Fruit fly (Drosophila melanogaster): ENCODE results near the gene beta-PheRS.

Gene beta-PheRS

dm6 chr3R:24264414-24265363 lies 12.2 kb upstream of the beta-PheRS start:
- no peak for TF ChIP-seq jim (GFP tag; optimal IDR thresholded peaks at IDR 0.05)
- no peak for TF ChIP-seq pan (optimal IDR thresholded peaks at IDR 0.05)
- peak; percentile 13 for TF ChIP-seq brk (GFP tag; optimal IDR thresholded peaks at IDR 0.05)
- TF ChIP-seq Hnf4 (GFP tag; optimal IDR thresholded peaks at IDR 0.05) = no peak
- no peak for TF ChIP-seq Abd-B (GFP tag; optimal IDR thresholded peaks at IDR 0.05)
- no peak for TF ChIP-seq ey (GFP tag; optimal IDR thresholded peaks at IDR 0.05)
- TF ChIP-seq br (GFP tag; optimal IDR thresholded peaks at IDR 0.05) = no peak
- TF ChIP-seq woc (GFP tag; optimal IDR thresholded peaks at IDR 0.05) = no peak
- no peak for TF ChIP-seq Dfd (GFP tag; optimal IDR thresholded peaks at IDR 0.05)
- no peak for TF ChIP-seq GATAd (GFP tag; optimal IDR thresholded peaks at IDR 0.05)
- no peak for TF ChIP-seq foxo (GFP tag; optimal IDR thresholded peaks at IDR 0.05)
- TF ChIP-seq OdsH (GFP tag; optimal IDR thresholded peaks at IDR 0.05) = peak; percentile 6
- no peak for TF ChIP-seq dsf (GFP tag; optimal IDR thresholded peaks at IDR 0.05; ENCODE audit: borderline replicate concordance)
- TF ChIP-seq Rel (GFP tag; optimal IDR thresholded peaks at IDR 0.05) = no peak
- TF ChIP-seq Rel (tag; optimal IDR thresholded peaks at IDR 0.05) = peak; percentile 95
- TF ChIP-seq Vsx2 (GFP tag; optimal IDR thresholded peaks at IDR 0.05; ENCODE audit: partially characterized antibody) = peak; percentile 6
- TF ChIP-seq dmrt93B (GFP tag; optimal IDR thresholded peaks at IDR 0.05) = no peak
- TF ChIP-seq lola (GFP tag; optimal IDR thresholded peaks at IDR 0.05) = no peak
- TF ChIP-seq fru (GFP tag; optimal IDR thresholded peaks at IDR 0.05) = no peak
- no peak for TF ChIP-seq Myc (optimal IDR thresholded peaks at IDR 0.05)
- no peak for TF ChIP-seq Dif (GFP tag; optimal IDR thresholded peaks at IDR 0.05; ENCODE audit: partially characterized antibody)
- TF ChIP-seq rgr (GFP tag; optimal IDR thresholded peaks at IDR 0.05) = no peak
- TF ChIP-seq sv (GFP tag; optimal IDR thresholded peaks at IDR 0.05) = no peak
- TF ChIP-seq Hr78 (GFP tag; optimal IDR thresholded peaks at IDR 0.05) = no peak
- no peak for TF ChIP-seq HLH106 (tag; optimal IDR thresholded peaks at IDR 0.05)
- no peak for TF ChIP-seq Mio (GFP tag; optimal IDR thresholded peaks at IDR 0.05)
- TF ChIP-seq CrebA (GFP tag; optimal IDR thresholded peaks at IDR 0.05; ENCODE audit: borderline replicate concordance) = no peak
- TF ChIP-seq tai (GFP tag; optimal IDR thresholded peaks at IDR 0.05) = no peak
- no peak for TF ChIP-seq Jra (GFP tag; optimal IDR thresholded peaks at IDR 0.05)
- no peak for TF ChIP-seq CG32264 (GFP tag; optimal IDR thresholded peaks at IDR 0.05)
- TF ChIP-seq psq (GFP tag; optimal IDR thresholded peaks at IDR 0.05) = peak; percentile 1
- no peak for TF ChIP-seq N (GFP tag; optimal IDR thresholded peaks at IDR 0.05)
- no peak for TF ChIP-seq h (GFP tag; optimal IDR thresholded peaks at IDR 0.05)
- no peak for TF ChIP-seq Hr83 (GFP tag; optimal IDR thresholded peaks at IDR 0.05; ENCODE audit: poor library complexity, severe bottlenecking)

dm6 chr3R:24263588-24264413 lies 11.3 kb upstream of the beta-PheRS start:
- peak; percentile 26 for TF ChIP-seq fru (GFP tag; optimal IDR thresholded peaks at IDR 0.05)
- peak; percentile 17 for TF ChIP-seq h (GFP tag; optimal IDR thresholded peaks at IDR 0.05)
- peak; percentile 36 for TF ChIP-seq Hr83 (GFP tag; optimal IDR thresholded peaks at IDR 0.05; ENCODE audit: poor library complexity, severe bottlenecking)
- TF ChIP-seq br (GFP tag; optimal IDR thresholded peaks at IDR 0.05) = no peak

dm6 chr3R:24262923-24263322 lies 10.4 kb upstream of the beta-PheRS start:
- TF ChIP-seq Rel (GFP tag; optimal IDR thresholded peaks at IDR 0.05) = no peak
- TF ChIP-seq Rel (tag; optimal IDR thresholded peaks at IDR 0.05) = peak; percentile 85
- no peak for TF ChIP-seq N (GFP tag; optimal IDR thresholded peaks at IDR 0.05)
- no peak for TF ChIP-seq pan (optimal IDR thresholded peaks at IDR 0.05)
- peak; percentile 56 for TF ChIP-seq Hnf4 (GFP tag; optimal IDR thresholded peaks at IDR 0.05)
- no peak for TF ChIP-seq Hr78 (GFP tag; optimal IDR thresholded peaks at IDR 0.05)
- no peak for TF ChIP-seq Vsx2 (GFP tag; optimal IDR thresholded peaks at IDR 0.05; ENCODE audit: partially characterized antibody)
- TF ChIP-seq dsf (GFP tag; optimal IDR thresholded peaks at IDR 0.05; ENCODE audit: borderline replicate concordance) = no peak
- TF ChIP-seq CG9705 (GFP tag; optimal IDR thresholded peaks at IDR 0.05) = no peak
- peak; percentile 19 for TF ChIP-seq Hr83 (GFP tag; optimal IDR thresholded peaks at IDR 0.05; ENCODE audit: poor library complexity, severe bottlenecking)
